Fruit fly (Drosophila melanogaster): Measurements from ENCODE around the gene X11Lbeta.

X11Lbeta gene

dm6 chrX:10737422-10738150 lies 110.0 kb downstream of the X11Lbeta start (continued):
- no peak for TF ChIP-seq prd (optimal IDR thresholded peaks at IDR 0.05)
- TF ChIP-seq prd (GFP tag; IDR thresholded peaks at IDR 0.05): peak; percentile 89
- TF ChIP-seq CG32767 (GFP tag; IDR thresholded peaks at IDR 0.05): peak; percentile 79
- peak; percentile 67 for TF ChIP-seq CG16815 (GFP tag; optimal IDR thresholded peaks at IDR 0.05)
- TF ChIP-seq shn (GFP tag; optimal IDR thresholded peaks at IDR 0.05): peak; percentile 64
- peak; percentile 52; the same call in 1 of the 2 replicates for TF ChIP-seq CG10321 (GFP tag; IDR thresholded peaks at IDR 0.05)
- peak; percentile 77 for TF ChIP-seq CG17802 (tag; optimal IDR thresholded peaks at IDR 0.05)
- peak; percentile 88 for TF ChIP-seq CG11504 (tag; optimal IDR thresholded peaks at IDR 0.05)
- TF ChIP-seq sens-2 (GFP tag; IDR thresholded peaks at IDR 0.05): peak; percentile 86
- no peak for TF ChIP-seq CG3995 (GFP tag; optimal IDR thresholded peaks at IDR 0.05)
- TF ChIP-seq Oaz (GFP tag; IDR thresholded peaks at IDR 0.05): peak; percentile 76
- peak; percentile 68 for TF ChIP-seq Lhr (GFP tag; optimal IDR thresholded peaks at IDR 0.05)
- TF ChIP-seq repo (GFP tag; optimal IDR thresholded peaks at IDR 0.05): peak; percentile 59
- TF ChIP-seq CG9876 (GFP tag; optimal IDR thresholded peaks at IDR 0.05): peak; percentile 30
- peak; percentile 85 for TF ChIP-seq CG1233 (GFP tag; optimal IDR thresholded peaks at IDR 0.05)
- TF ChIP-seq Mes4 (GFP tag; optimal IDR thresholded peaks at IDR 0.05): peak; percentile 85
- peak; percentile 88 for TF ChIP-seq CG17328 (GFP tag; IDR thresholded peaks at IDR 0.05)
- peak; percentile 43 for TF ChIP-seq CG12942 (GFP tag; optimal IDR thresholded peaks at IDR 0.05)
- TF ChIP-seq Nf-YB (GFP tag; optimal IDR thresholded peaks at IDR 0.05): peak; percentile 61
- no peak for TF ChIP-seq CG7963 (GFP tag; IDR thresholded peaks at IDR 0.05; ENCODE audit: partially characterized antibody)
- no peak for TF ChIP-seq hbn (GFP tag; IDR thresholded peaks at IDR 0.05; ENCODE audit: partially characterized antibody)
- peak; percentile 65; the same call in 2 of the 3 replicates for TF ChIP-seq CG14050 (GFP tag; IDR thresholded peaks at IDR 0.05)
- peak; percentile 69 for TF ChIP-seq CG4820 (GFP tag; optimal IDR thresholded peaks at IDR 0.05)
- TF ChIP-seq rib (GFP tag; IDR thresholded peaks at IDR 0.05): no peak; the same call in 1 of the 2 replicates
- no peak for TF ChIP-seq bigmax (GFP tag; optimal IDR thresholded peaks at IDR 0.05)
- TF ChIP-seq danr (GFP tag; IDR thresholded peaks at IDR 0.05): peak; percentile 71
- TF ChIP-seq CoRest (tag; optimal IDR thresholded peaks at IDR 0.05): peak; percentile 86
- no peak for TF ChIP-seq Dfd (GFP tag; optimal IDR thresholded peaks at IDR 0.05)
- peak; percentile 56; the same call in 1 of the 2 replicates for TF ChIP-seq Adf1 (GFP tag; IDR thresholded peaks at IDR 0.05)
- TF ChIP-seq CG11456 (GFP tag; IDR thresholded peaks at IDR 0.05): peak; percentile 89
- peak; percentile 70 for TF ChIP-seq bowl (GFP tag; IDR thresholded peaks at IDR 0.05)
- peak; percentile 85 for TF ChIP-seq Antp (GFP tag; optimal IDR thresholded peaks at IDR 0.05)
- peak; percentile 66 for TF ChIP-seq sr (GFP tag; IDR thresholded peaks at IDR 0.05)
- peak; percentile 47 for TF ChIP-seq Atf-2 (GFP tag; optimal IDR thresholded peaks at IDR 0.05)
- peak; percentile 96 for TF ChIP-seq vvl (GFP tag; IDR thresholded peaks at IDR 0.05)
- TF ChIP-seq row (GFP tag; IDR thresholded peaks at IDR 0.05): peak; percentile 90
- peak; percentile 85 for TF ChIP-seq CG1529 (GFP tag; optimal IDR thresholded peaks at IDR 0.05)
- peak; percentile 34 for TF ChIP-seq Six4 (GFP tag; optimal IDR thresholded peaks at IDR 0.05)
- TF ChIP-seq lab (GFP tag; optimal IDR thresholded peaks at IDR 0.05): peak; percentile 93
- TF ChIP-seq Stat92E (GFP tag; optimal IDR thresholded peaks at IDR 0.05): no peak
- TF ChIP-seq eve (GFP tag; optimal IDR thresholded peaks at IDR 0.05): peak in 1 of 2 experiments; percentile 97
- TF ChIP-seq Ada2b (GFP tag; IDR thresholded peaks at IDR 0.05): peak; percentile 85
- TF ChIP-seq Hr78 (GFP tag; optimal IDR thresholded peaks at IDR 0.05): peak in 1 of 2 experiments; percentile 68
- peak; percentile 70 for TF ChIP-seq tin (GFP tag; optimal IDR thresholded peaks at IDR 0.05)
- TF ChIP-seq crc (GFP tag; optimal IDR thresholded peaks at IDR 0.05): peak; percentile 35
- TF ChIP-seq Mad (GFP tag; optimal IDR thresholded peaks at IDR 0.05): peak; percentile 83
- TF ChIP-seq stwl (tag; optimal IDR thresholded peaks at IDR 0.05): no peak
- peak; percentile 80 for TF ChIP-seq otp (GFP tag; IDR thresholded peaks at IDR 0.05)
- peak; percentile 83 for TF ChIP-seq Asciz (GFP tag; optimal IDR thresholded peaks at IDR 0.05)
- TF ChIP-seq maf-S (GFP tag; optimal IDR thresholded peaks at IDR 0.05): peak; percentile 60
